Fruit fly (Drosophila melanogaster): ENCODE measurements around the gene Blos3.

Blos3 gene

dm6 chr3L:18890283-18891175 lies 20.5 kb downstream of the Blos3 start, which contains the start of gene CG3961:
Gene CG3961 (minus strand): TSS chr3L:18890483.
- TF ChIP-seq CG8301 (tag; optimal IDR thresholded peaks at IDR 0.05) = peak; percentile 99
- peak; percentile 70 for TF ChIP-seq EcR (GFP tag; optimal IDR thresholded peaks at IDR 0.05)
- TF ChIP-seq CG32121 (GFP tag; IDR thresholded peaks at IDR 0.05) = peak; percentile 95
- peak; percentile 99 for TF ChIP-seq Snoo (tag; optimal IDR thresholded peaks at IDR 0.05)
- TF ChIP-seq CG17806 (tag; optimal IDR thresholded peaks at IDR 0.05) = peak; percentile 99
- TF ChIP-seq Ets98B (GFP tag; IDR thresholded peaks at IDR 0.05) = peak; percentile 80
- peak; percentile 96 for TF ChIP-seq Pif1B (GFP tag; optimal IDR thresholded peaks at IDR 0.05)
- TF ChIP-seq rn (GFP tag; IDR thresholded peaks at IDR 0.05) = peak; percentile 81
- peak; percentile 65; the same call in 2 of the 3 replicates for TF ChIP-seq fd96Ca (GFP tag; IDR thresholded peaks at IDR 0.05)
- TF ChIP-seq D1 (tag; optimal IDR thresholded peaks at IDR 0.05) = peak; percentile 98
- peak; percentile 94 for TF ChIP-seq Pif1A (GFP tag; optimal IDR thresholded peaks at IDR 0.05)
- peak; percentile 81 for TF ChIP-seq CG12605 (GFP tag; IDR thresholded peaks at IDR 0.05)
- peak; percentile 98 for TF ChIP-seq CG8159 (tag; optimal IDR thresholded peaks at IDR 0.05)
- peak; percentile 88 for TF ChIP-seq CG4496 (GFP tag; IDR thresholded peaks at IDR 0.05)
- TF ChIP-seq CG15710 (tag; optimal IDR thresholded peaks at IDR 0.05) = peak; percentile 99
- TF ChIP-seq CG9948 (tag; optimal IDR thresholded peaks at IDR 0.05) = peak; percentile 99
- TF ChIP-seq CG34367 (tag; optimal IDR thresholded peaks at IDR 0.05) = peak; percentile 99
- peak; percentile 100 for TF ChIP-seq CG14655 (GFP tag; optimal IDR thresholded peaks at IDR 0.05)
- TF ChIP-seq CG13204 (GFP tag; optimal IDR thresholded peaks at IDR 0.05) = peak; percentile 94
- peak; percentile 90 for TF ChIP-seq gl (tag; optimal IDR thresholded peaks at IDR 0.05)
- TF ChIP-seq CG10348 (GFP tag; IDR thresholded peaks at IDR 0.05) = peak; percentile 69; the same call in 1 of the 2 replicates

- TF ChIP-seq EcR (GFP tag; optimal IDR thresholded peaks at IDR 0.05) (peak; percentile 83), Pif1B (GFP tag; optimal IDR thresholded peaks at IDR 0.05) (no peak)
Observed at dm6 chr3L:18891986-18892385, 22.0 kb downstream of the Blos3 start, which contains the start of gene NijB. Gene NijB (plus strand): TSS chr3L:18892383.

dm6 chr3L:18895079-18895478 lies 25.1 kb downstream of the Blos3 start:
- TF ChIP-seq Ets98B (GFP tag; IDR thresholded peaks at IDR 0.05) (peak; percentile 63; the same call in 1 of the 2 replicates), Snoo (tag; optimal IDR thresholded peaks at IDR 0.05) (no peak), CG32121 (GFP tag; IDR thresholded peaks at IDR 0.05) (peak; percentile 27; the same call in 1 of the 2 replicates), CG12605 (GFP tag; IDR thresholded peaks at IDR 0.05) (peak; percentile 46; the same call in 1 of the 2 replicates), CG4496 (GFP tag; IDR thresholded peaks at IDR 0.05) (peak; percentile 77), CG15710 (tag; optimal IDR thresholded peaks at IDR 0.05) (no peak)

dm6 chr3L:18896297-18896863 lies 26.4 kb downstream of the Blos3 start:
- TF ChIP-seq EcR (GFP tag; optimal IDR thresholded peaks at IDR 0.05) (peak; percentile 51), CG4496 (GFP tag; IDR thresholded peaks at IDR 0.05) (0 out of 3 replicates have a peak, but pooled peaks have one; percentile 53), CG8159 (tag; optimal IDR thresholded peaks at IDR 0.05) (no peak)

- TF ChIP-seq CG34367 (tag; optimal IDR thresholded peaks at IDR 0.05) (no peak), CG4496 (GFP tag; IDR thresholded peaks at IDR 0.05) (0 out of 3 replicates have a peak, but pooled peaks have one; percentile 5), CG8159 (tag; optimal IDR thresholded peaks at IDR 0.05) (no peak), D1 (tag; optimal IDR thresholded peaks at IDR 0.05) (peak; percentile 50)
Observed at dm6 chr3L:18897459-18898085, 27.5 kb downstream of the Blos3 start.

- TF ChIP-seq Snoo (tag; optimal IDR thresholded peaks at IDR 0.05) (peak; percentile 25), Pif1B (GFP tag; optimal IDR thresholded peaks at IDR 0.05) (no peak), CG34367 (tag; optimal IDR thresholded peaks at IDR 0.05) (no peak), CG4496 (GFP tag; IDR thresholded peaks at IDR 0.05) (no peak; the same call in 1 of the 3 replicates), Ets98B (GFP tag; IDR thresholded peaks at IDR 0.05) (peak; percentile 49; the same call in 1 of the 2 replicates), CG15710 (tag; optimal IDR thresholded peaks at IDR 0.05) (no peak), CG8301 (tag; optimal IDR thresholded peaks at IDR 0.05) (no peak), CG13204 (GFP tag; optimal IDR thresholded peaks at IDR 0.05) (no peak), CG17806 (tag; optimal IDR thresholded peaks at IDR 0.05) (no peak), CG10348 (GFP tag; IDR thresholded peaks at IDR 0.05) (no peak), CG12605 (GFP tag; IDR thresholded peaks at IDR 0.05) (no peak), D1 (tag; optimal IDR thresholded peaks at IDR 0.05) (no peak), CG8159 (tag; optimal IDR thresholded peaks at IDR 0.05) (no peak), rn (GFP tag; IDR thresholded peaks at IDR 0.05) (no peak), gl (tag; optimal IDR thresholded peaks at IDR 0.05) (no peak), CG32121 (GFP tag; IDR thresholded peaks at IDR 0.05) (peak; percentile 37; the same call in 1 of the 2 replicates), EcR (GFP tag; optimal IDR thresholded peaks at IDR 0.05) (peak; percentile 66), Pif1A (GFP tag; optimal IDR thresholded peaks at IDR 0.05) (no peak), CG14655 (GFP tag; optimal IDR thresholded peaks at IDR 0.05) (no peak), fd96Ca (GFP tag; IDR thresholded peaks at IDR 0.05) (no peak), CG9948 (tag; optimal IDR thresholded peaks at IDR 0.05) (no peak)
Observed at dm6 chr3L:18898086-18898470, 28.1 kb downstream of the Blos3 start, which contains the start of gene CG3902. Gene CG3902 (minus strand): TSS chr3L:18898293.
